Worm (Caenorhabditis elegans): Measurements from ENCODE around the gene sri-27.

- TF ChIP-seq jun-1 (tag; optimal IDR thresholded peaks at IDR 0.05) = no peak
- TF ChIP-seq snpc-4 (tag; optimal IDR thresholded peaks at IDR 0.05) = no peak
- no peak for TF ChIP-seq nhr-102 (tag; optimal IDR thresholded peaks at IDR 0.05)
- no peak for TF ChIP-seq fos-1 (tag; optimal IDR thresholded peaks at IDR 0.05)
Observed at ce11 chrV:1731918-1732317, 6.5 kb downstream of the sri-27 start, which contains the start of gene gst-21.

All from whole organism, L4 larva.